Worm (Caenorhabditis elegans) whole organism, L4 larva: Measurements from ENCODE around the gene Y62H9A.4.

Experiments
- ama-1 ChIP-seq: fragments of 150-350 bp; optimal IDR thresholded peaks from 2 replicates; lab custom pipeline; 2014; ENCODE audit warnings: inconsistent platforms, mixed read lengths
- ceh-82 ChIP-seq: sonication (generic microtip); optimal IDR thresholded peaks from 2 replicates; lab custom pipeline; 2017; ENCODE audit warnings: missing biosample characterization, missing genetic modification characterization
- dmd-8 ChIP-seq: fragments of 200-800 bp; sonication (Bioruptor generic); IDR thresholded peaks from 2 replicates; pipeline ENCODE4 v1.3.6; 2022; ENCODE audit warnings: missing genetic modification characterization, missing compliant biosample characterization
- egl-27 ChIP-seq: sonication (generic microtip); optimal IDR thresholded peaks from 3 replicates; lab custom pipeline; 2017; ENCODE audit warnings: missing biosample characterization, missing genetic modification reagents, missing genetic modification characterization
- fkh-10 ChIP-seq: fragments of 150-350 bp; optimal IDR thresholded peaks from 2 replicates; lab custom pipeline; 2014; ENCODE audit warnings: missing biosample characterization, missing genetic modification reagents, missing genetic modification characterization
- lin-39 ChIP-seq: fragments of 150-350 bp; optimal IDR thresholded peaks from 2 replicates; lab custom pipeline; 2014; ENCODE audit warnings: missing biosample characterization, missing genetic modification reagents, missing genetic modification characterization
- lsy-2 ChIP-seq, 2 experiments: fragments of 150-350 bp in 1 of 2; sonication (generic microtip) in 1 of 2; optimal IDR thresholded peaks; 2 replicates each; lab custom pipeline; 2014 to 2017; ENCODE audit warnings: missing biosample characterization in 2 of 2, missing genetic modification characterization in 2 of 2
- mdt-29 ChIP-seq: fragments of 200-800 bp; sonication (Bioruptor generic); IDR thresholded peaks from 2 replicates; pipeline ENCODE4 v1.3.6; 2022; ENCODE audit warnings: missing genetic modification reagents, missing genetic modification characterization, missing compliant biosample characterization
- nhr-11 ChIP-seq: fragments of 150-350 bp; optimal IDR thresholded peaks from 2 replicates; lab custom pipeline; 2014; ENCODE audit warnings: missing biosample characterization, missing genetic modification characterization
- pha-4 ChIP-seq, 2 experiments: fragments of 150-350 bp in 1 of 2; fragments of 200-800 bp in 1 of 2; sonication (Bioruptor generic) in 1 of 2; IDR thresholded peaks in 1 of 2; optimal IDR thresholded peaks in 1 of 2; 2 replicates each; pipeline versions ENCODE4 v1.3.6 to Lab custom; 2014 to 2022; ENCODE audit warnings: missing genetic modification characterization in 2 of 2, missing genetic modification reagents in 2 of 2, missing biosample characterization in 1 of 2, missing compliant biosample characterization in 1 of 2
- unc-130 ChIP-seq: sonication (generic microtip); optimal IDR thresholded peaks from 2 replicates; lab custom pipeline; 2016; ENCODE audit warnings: missing genetic modification reagents, missing genetic modification characterization, missing compliant biosample characterization
- unc-62 ChIP-seq, 3 experiments: fragments of 150-350 bp in 1 of 3; sonication (generic microtip); optimal IDR thresholded peaks in 2 of 3; peaks in 1 of 3; 1 replicate in 1 of 3; 2 replicates in 2 of 3; lab custom pipeline; 2014 to 2017; ENCODE audit warnings: missing biosample characterization in 3 of 3, missing genetic modification characterization in 3 of 3, missing genetic modification reagents in 3 of 3, missing genotype in 1 of 3
- zfp-3 ChIP-seq: fragments of 200-800 bp; sonication (Bioruptor generic); conservative IDR thresholded peaks from 2 replicates; pipeline ENCODE4 v1.3.6; 2022; ENCODE audit warnings: missing genetic modification reagents, missing genetic modification characterization, missing compliant biosample characterization

ce11 chrX:11869260-11869659 lies 10.7 kb upstream of the Y62H9A.4 start, which contains the start of gene dot-1.2:
- TF ChIP-seq lin-39 (tag; lab: Kevin White, UChicago) (no peak), egl-27 (tag; lab: Kevin White, UChicago) (no peak), lsy-2 (tag; optimal IDR thresholded peaks at IDR 0.05; lab: Kevin White, UChicago) (no peak), fkh-10 (no peak), zfp-3 (GFP tag; lab: Robert Waterston, UW) (no peak), mdt-29 (GFP tag; lab: Robert Waterston, UW) (no peak), unc-62 (GFP tag; optimal IDR thresholded peaks at IDR 0.05 in 1 of 2; lab: Kevin White, UChicago) (peak in 1 of 2 experiments; percentile 43), unc-62 (tag; optimal IDR thresholded peaks at IDR 0.05; lab: Kevin White, UChicago) (no peak), dmd-8 (GFP tag; lab: Robert Waterston, UW) (no peak), ceh-82 (tag; lab: Kevin White, UChicago) (no peak), ama-1 (no peak), pha-4 (GFP tag; IDR thresholded peaks at IDR 0.05; lab: Robert Waterston, UW) (no peak), pha-4 (tag; optimal IDR thresholded peaks at IDR 0.05; lab: Kevin White, UChicago) (no peak), nhr-11 (tag; lab: Kevin White, UChicago) (no peak), unc-130 (no peak)
